Worm (Caenorhabditis elegans) whole organism, L4/young adult: ENCODE measurements around the gene snfc-5.

Experiments
- dao-5 ChIP-seq: sonication (generic microtip); optimal IDR thresholded peaks from 2 replicates; lab custom pipeline; 2016; ENCODE audit warnings: missing genotype, missing genetic modification characterization, moderate library complexity, missing compliant biosample characterization
- him-1 ChIP-seq: sonication (generic microtip); optimal IDR thresholded peaks from 2 replicates; lab custom pipeline; 2016; ENCODE audit warnings: missing genotype, missing genetic modification reagents, missing genetic modification characterization, missing compliant biosample characterization

DNA sequence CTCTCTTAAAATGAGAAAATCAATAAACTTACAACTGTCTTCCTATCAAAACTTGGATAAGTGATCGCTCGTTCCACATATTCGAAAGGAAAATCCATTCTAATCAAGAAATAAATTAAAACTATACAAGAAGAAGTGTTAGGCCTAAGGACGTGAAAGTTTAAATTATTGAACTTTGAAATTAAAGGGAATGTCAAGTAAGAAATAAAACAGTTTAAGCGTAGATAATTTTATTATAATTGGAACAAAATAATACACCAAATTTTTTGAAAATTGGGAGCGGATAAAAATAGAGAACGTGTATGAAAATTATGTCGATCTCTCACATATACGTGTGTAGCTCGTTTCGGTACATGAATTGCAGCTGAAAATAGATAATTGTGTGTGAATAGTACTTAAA, 24.8 kb downstream of the snfc-5 start, which contains the start of gene C28A5.6:
- TF ChIP-seq him-1 (tag; lab: Kevin White, UChicago) (no peak), dao-5 (no peak)
